Worm (Caenorhabditis elegans): ENCODE measurements around the gene nlp-21.

- no peak for TF ChIP-seq ama-1 (optimal IDR thresholded peaks at IDR 0.05)
- TF ChIP-seq lin-39 (tag; optimal IDR thresholded peaks at IDR 0.05), result no peak
- no peak for TF ChIP-seq nhr-237 (tag; optimal IDR thresholded peaks at IDR 0.05)
- no peak for TF ChIP-seq nhr-23 (tag; optimal IDR thresholded peaks at IDR 0.05)
- no peak for TF ChIP-seq jun-1 (tag; optimal IDR thresholded peaks at IDR 0.05)
- no peak for TF ChIP-seq daf-12 (tag; optimal IDR thresholded peaks at IDR 0.05)
- TF ChIP-seq nfya-1 (tag; optimal IDR thresholded peaks at IDR 0.05; ENCODE audit: insufficient read depth), result no peak
- no peak for TF ChIP-seq elt-1 (tag; optimal IDR thresholded peaks at IDR 0.05)
- TF ChIP-seq pqm-1 (tag; optimal IDR thresholded peaks at IDR 0.05), result no peak
- no peak for TF ChIP-seq tbx-2 (tag; optimal IDR thresholded peaks at IDR 0.05)
- TF ChIP-seq zag-1 (tag; optimal IDR thresholded peaks at IDR 0.05), result no peak
- TF ChIP-seq elt-2 (tag; optimal IDR thresholded peaks at IDR 0.05), result no peak
Measured at ce11 chrIII:11393162-11393561, at the start of gene nlp-21.

All from whole organism, L3 larva.